Worm (Caenorhabditis elegans) whole organism, L1 larva: ENCODE results near the gene F14D7.12.

Experiments used
- dsc-1 ChIP-seq: sonication (generic microtip); optimal IDR thresholded peaks from 2 replicates; lab custom pipeline; 2016; ENCODE audit warnings: mild to moderate bottlenecking, missing genetic modification characterization, missing compliant biosample characterization
- fkh-10 ChIP-seq: sonication (generic microtip); optimal IDR thresholded peaks from 2 replicates; lab custom pipeline; 2017; ENCODE audit warnings: missing biosample characterization, missing genetic modification reagents, missing genetic modification characterization
- grh-1 ChIP-seq: fragments of 200-800 bp; sonication (Bioruptor generic); IDR thresholded peaks from 2 replicates; pipeline ENCODE4 v1.3.6; 2022; ENCODE audit warnings: missing genetic modification reagents, missing genetic modification characterization, missing compliant biosample characterization
- unc-30 ChIP-seq: sonication (generic microtip); optimal IDR thresholded peaks from 2 replicates; lab custom pipeline; 2017; ENCODE audit warnings: missing biosample characterization, missing genetic modification characterization
- ztf-11 ChIP-seq, 2 experiments: sonication (generic microtip); optimal IDR thresholded peaks; 2 replicates each; lab custom pipeline; 2016 to 2017; ENCODE audit warnings: missing genetic modification characterization in 2 of 2, missing biosample characterization in 1 of 2, missing compliant biosample characterization in 1 of 2

- no peak for TF ChIP-seq dsc-1 (tag; lab: Kevin White, UChicago)
- no peak for TF ChIP-seq fkh-10 (GFP tag; lab: Kevin White, UChicago)
- TF ChIP-seq unc-30 (tag; lab: Kevin White, UChicago) = no peak
- no peak for TF ChIP-seq ztf-11 (tag; optimal IDR thresholded peaks at IDR 0.05; lab: Kevin White, UChicago)
- TF ChIP-seq grh-1 (GFP tag; lab: Robert Waterston, UW) = no peak
Measured at ce11 chrV:14293667-14294194, 6.1 kb upstream of the F14D7.12 start, which contains the start of gene F14D7.2.
